Fruit fly (Drosophila melanogaster) Kc167 (cell line): Measurements from ENCODE around the gene H15.

Source experiments
- Myc ChIP-seq: fragments of >200 bp; optimal IDR thresholded peaks from 2 replicates; lab custom pipeline; 2017; ENCODE audit warnings: missing external identifiers
- Sin3A ChIP-seq: fragments of >200 bp; optimal IDR thresholded peaks from 2 replicates; lab custom pipeline; 2018; ENCODE audit warnings: missing external identifiers
- insv ChIP-seq: fragments of >200 bp; optimal IDR thresholded peaks from 3 replicates; lab custom pipeline; 2018; ENCODE audit warnings: missing external identifiers
- psq ChIP-seq: fragments of >200 bp; optimal IDR thresholded peaks from 2 replicates; lab custom pipeline; 2017; ENCODE audit warnings: missing external identifiers
- ttk ChIP-seq: sonication (Bioruptor generic); optimal IDR thresholded peaks from 2 replicates; lab custom pipeline; 2017; ENCODE audit warnings: missing external identifiers

DNA sequence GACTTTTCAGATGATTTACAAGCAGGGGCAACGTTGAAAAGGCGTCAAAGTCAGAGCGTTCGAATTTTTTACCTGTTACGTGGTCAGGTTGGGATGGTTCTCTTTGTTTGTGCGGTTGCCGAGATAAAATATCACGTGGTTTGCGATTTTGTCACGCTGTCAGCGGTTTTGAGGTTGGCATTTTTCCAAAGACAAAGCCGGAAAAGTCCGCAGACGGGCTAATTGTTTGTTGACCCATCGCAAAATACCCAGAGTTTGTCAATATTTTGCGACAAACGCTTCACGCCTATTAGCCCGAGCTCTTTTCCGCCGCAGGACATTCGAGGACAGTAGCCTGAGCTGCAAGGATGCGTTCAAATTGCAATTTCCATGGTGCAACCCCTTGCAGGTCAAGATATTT is 6.2 kb downstream of the H15 start:
- no peak for TF ChIP-seq Sin3A (lab: Kevin White, UChicago)
- TF ChIP-seq ttk (lab: Kevin White, UChicago), result no peak
- TF ChIP-seq psq (lab: Kevin White, UChicago), result no peak
- TF ChIP-seq insv (lab: Kevin White, UChicago), result no peak
- TF ChIP-seq Myc (lab: Kevin White, UChicago), result no peak
